Worm (Caenorhabditis elegans) whole organism, L2 larva: ENCODE results near the gene ZK1098.3.

Source experiments
- R02D3.7 ChIP-seq: fragments of 150-350 bp; optimal IDR thresholded peaks from 2 replicates; lab custom pipeline; 2014; ENCODE audit warnings: missing biosample characterization, missing genetic modification characterization
- ZK546.5 ChIP-seq: sonication (generic microtip); optimal IDR thresholded peaks from 2 replicates; lab custom pipeline; 2017; ENCODE audit warnings: missing biosample characterization, missing genetic modification characterization
- ceh-82 ChIP-seq: fragments of 150-350 bp; optimal IDR thresholded peaks from 2 replicates; lab custom pipeline; 2014; ENCODE audit warnings: missing biosample characterization, missing genetic modification characterization
- egl-27 ChIP-seq: sonication (generic microtip); optimal IDR thresholded peaks from 3 replicates; lab custom pipeline; 2017; ENCODE audit warnings: missing biosample characterization, missing genetic modification reagents, missing genetic modification characterization
- elt-3 ChIP-seq: sonication (generic microtip); optimal IDR thresholded peaks from 2 replicates; lab custom pipeline; 2017; ENCODE audit warnings: missing biosample characterization, missing genetic modification characterization
- lin-11 ChIP-seq: fragments of 150-350 bp; sonication (generic microtip); optimal IDR thresholded peaks from 2 replicates; lab custom pipeline; 2014; ENCODE audit warnings: missing biosample characterization, missing genetic modification characterization, inconsistent platforms, mixed read lengths
- lin-39 ChIP-seq: fragments of 150-350 bp; optimal IDR thresholded peaks from 2 replicates; lab custom pipeline; 2014; ENCODE audit warnings: missing biosample characterization, missing genetic modification reagents, missing genetic modification characterization
- nhr-11 ChIP-seq: fragments of 150-350 bp; optimal IDR thresholded peaks from 2 replicates; lab custom pipeline; 2014; ENCODE audit warnings: missing biosample characterization, missing genetic modification characterization
- nhr-129 ChIP-seq: fragments of 150-350 bp; optimal IDR thresholded peaks from 2 replicates; lab custom pipeline; 2014; ENCODE audit warnings: missing biosample characterization, missing genetic modification characterization
- nhr-6 ChIP-seq: fragments of 150-350 bp; optimal IDR thresholded peaks from 2 replicates; lab custom pipeline; 2014; ENCODE audit warnings: missing biosample characterization, missing genetic modification characterization
- nhr-77 ChIP-seq: fragments of 150-350 bp; optimal IDR thresholded peaks from 2 replicates; lab custom pipeline; 2014; ENCODE audit warnings: missing biosample characterization, missing genetic modification characterization
- snpc-4 ChIP-seq: fragments of 150-350 bp; optimal IDR thresholded peaks from 2 replicates; lab custom pipeline; 2014; ENCODE audit warnings: missing biosample characterization, missing genetic modification characterization
- unc-62 ChIP-seq: fragments of 150-350 bp; optimal IDR thresholded peaks from 2 replicates; lab custom pipeline; 2014; ENCODE audit warnings: missing biosample characterization, missing genetic modification reagents, missing genetic modification characterization
- ztf-4 ChIP-seq: fragments of 150-350 bp; optimal IDR thresholded peaks from 2 replicates; lab custom pipeline; 2014; ENCODE audit warnings: missing biosample characterization, missing genetic modification characterization

DNA sequence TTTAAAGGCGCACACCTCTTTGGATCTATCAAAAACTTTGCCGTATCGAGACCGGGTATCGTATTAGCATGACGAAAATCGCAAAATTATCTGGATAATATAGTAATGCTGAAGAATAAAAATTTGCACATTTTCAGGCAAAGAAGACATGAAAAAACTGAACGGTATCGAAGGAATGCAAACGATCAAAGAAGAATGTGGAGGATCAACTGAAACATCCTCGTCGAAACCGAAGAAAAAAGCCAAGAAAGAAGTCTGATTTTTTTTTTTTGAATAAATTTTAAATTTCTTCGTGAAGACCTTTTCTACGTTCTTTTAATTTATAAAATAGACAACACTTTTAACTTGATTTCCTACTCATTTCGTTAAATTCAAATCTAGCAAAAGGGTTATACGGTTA is 6.3 kb upstream of the ZK1098.3 start, which contains the start of gene ZK1098.12:
- TF ChIP-seq lin-11 (tag; lab: Kevin White, UChicago): no peak
- no peak for TF ChIP-seq lin-39 (tag; lab: Kevin White, UChicago)
- no peak for TF ChIP-seq unc-62 (GFP tag; lab: Kevin White, UChicago)
- TF ChIP-seq ceh-82 (tag; lab: Kevin White, UChicago): no peak
- no peak for TF ChIP-seq nhr-6
- no peak for TF ChIP-seq elt-3 (tag; lab: Kevin White, UChicago)
- TF ChIP-seq nhr-129: no peak
- no peak for TF ChIP-seq nhr-11 (tag; lab: Kevin White, UChicago)
- TF ChIP-seq ztf-4 (tag; lab: Kevin White, UChicago): no peak
- TF ChIP-seq ZK546.5 (tag; lab: Kevin White, UChicago): no peak
- TF ChIP-seq nhr-77 (tag; lab: Kevin White, UChicago): no peak
- TF ChIP-seq snpc-4 (tag; lab: Kevin White, UChicago): no peak
- TF ChIP-seq R02D3.7: no peak
- no peak for TF ChIP-seq egl-27 (tag; lab: Kevin White, UChicago)
